Fruit fly (Drosophila melanogaster): Measurements from ENCODE around the gene alpha-PheRS.

- TF ChIP-seq CG5204 (GFP tag; optimal IDR thresholded peaks at IDR 0.05) = no peak
- no peak for TF ChIP-seq toe (GFP tag; optimal IDR thresholded peaks at IDR 0.05)
- no peak for TF ChIP-seq CG33017 (tag; optimal IDR thresholded peaks at IDR 0.05)
- TF ChIP-seq CG12768 (GFP tag; optimal IDR thresholded peaks at IDR 0.05) = no peak
- no peak for TF ChIP-seq kay (GFP tag; ENCODE audit: borderline replicate concordance)
- TF ChIP-seq Hr96 (GFP tag; optimal IDR thresholded peaks at IDR 0.05) = no peak
- no peak for TF ChIP-seq CG1620 (GFP tag; optimal IDR thresholded peaks at IDR 0.05)
- TF ChIP-seq Crg-1 (GFP tag; optimal IDR thresholded peaks at IDR 0.05) = no peak
Measured at dm6 chrX:8178165-8178955, 33.0 kb upstream of the alpha-PheRS start, which contains the start of gene sdt.
